Worm (Caenorhabditis elegans) whole organism, midembryonic: ENCODE measurements around the gene chk-1.

Source experiments
- T22C8.4 ChIP-seq: fragments of 200-800 bp; sonication (Bioruptor generic); IDR thresholded peaks from 2 replicates; pipeline ENCODE4 v1.3.6; 2022; ENCODE audit warnings: missing genetic modification characterization, missing compliant biosample characterization
- cog-1 ChIP-seq: sonication (generic microtip); optimal IDR thresholded peaks from 2 replicates; lab custom pipeline; 2016; ENCODE audit warnings: missing genetic modification characterization, missing compliant biosample characterization
- flt-1 ChIP-seq: fragments of 200-800 bp; sonication (Bioruptor generic); IDR thresholded peaks from 2 replicates; pipeline ENCODE4 v1.3.6; 2022; ENCODE audit warnings: missing genetic modification characterization, missing compliant biosample characterization
- klf-2 ChIP-seq: fragments of 200-800 bp; sonication (Bioruptor generic); conservative IDR thresholded peaks from 2 replicates; pipeline ENCODE4 v1.3.6; 2022; ENCODE audit warnings: missing genetic modification reagents, missing genetic modification characterization, missing compliant biosample characterization
- med-1 ChIP-seq: sonication (generic microtip); optimal IDR thresholded peaks from 2 replicates; lab custom pipeline; 2017; ENCODE audit warnings: missing genetic modification characterization, mild to moderate bottlenecking, missing compliant biosample characterization, antibody characterized with exemption, missing genetic modification reagents; ENCODE audit not compliant: insufficient read depth
- ref-1 ChIP-seq: fragments of 200-800 bp; sonication (Bioruptor generic); conservative IDR thresholded peaks from 2 replicates; pipeline ENCODE4 v1.3.6; 2022; ENCODE audit warnings: missing genetic modification reagents, missing genetic modification characterization, missing compliant biosample characterization

DNA sequence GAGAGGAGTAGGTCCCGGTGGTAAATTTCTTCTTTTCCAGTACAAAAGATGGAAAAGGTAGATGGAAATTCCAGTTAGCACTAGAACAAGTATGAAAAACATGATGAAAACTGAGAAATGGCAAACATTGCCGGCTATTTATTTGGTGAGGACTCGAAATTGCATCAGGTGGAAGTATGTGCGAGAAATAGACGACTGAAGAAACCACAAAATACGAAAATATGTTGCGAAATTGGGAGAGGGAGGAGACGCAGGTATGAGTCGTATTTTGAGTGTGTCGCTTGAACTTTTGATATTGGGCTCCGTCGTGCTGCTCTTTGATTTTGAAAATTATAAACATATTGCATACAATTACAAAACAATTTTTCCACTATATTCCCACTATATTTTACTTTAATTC, 44.1 kb upstream of the chk-1 start, which contains the start of gene cyp-33C8:
- no peak for TF ChIP-seq flt-1 (GFP tag; lab: Robert Waterston, UW)
- TF ChIP-seq klf-2 (GFP tag; lab: Robert Waterston, UW) = no peak
- no peak for TF ChIP-seq med-1
- TF ChIP-seq cog-1 (tag; lab: Kevin White, UChicago) = no peak
- no peak for TF ChIP-seq T22C8.4 (GFP tag; lab: Robert Waterston, UW)
- TF ChIP-seq ref-1 (GFP tag; lab: Robert Waterston, UW) = no peak
